Worm (Caenorhabditis elegans) whole organism, L4 larva: ENCODE measurements around the gene npr-17.

Experiments used
- F26F4.8 ChIP-seq: fragments of 200-800 bp; sonication (Bioruptor generic); conservative IDR thresholded peaks from 2 replicates; pipeline ENCODE4 v1.3.6; 2022; ENCODE audit warnings: missing genetic modification characterization, missing compliant biosample characterization
- T26A8.4 ChIP-seq: fragments of 200-800 bp; sonication (Bioruptor generic); IDR thresholded peaks from 2 replicates; pipeline ENCODE4 v1.3.6; 2022; ENCODE audit warnings: missing genetic modification characterization, missing compliant biosample characterization
- Y105C5A.15 ChIP-seq: fragments of 200-800 bp; sonication (Bioruptor generic); IDR thresholded peaks from 2 replicates; pipeline ENCODE4 v1.3.6; 2022; ENCODE audit warnings: missing genetic modification characterization, missing compliant biosample characterization
- Y75B8A.6 ChIP-seq: fragments of 200-800 bp; sonication (Bioruptor generic); IDR thresholded peaks from 2 replicates; pipeline ENCODE4 v1.3.6; 2022; ENCODE audit warnings: missing genetic modification reagents, missing genetic modification characterization, missing compliant biosample characterization
- ZK337.2 ChIP-seq: fragments of 200-800 bp; sonication (Bioruptor generic); IDR thresholded peaks from 2 replicates; pipeline ENCODE4 v1.3.6; 2022; ENCODE audit warnings: missing genetic modification reagents, missing genetic modification characterization, missing compliant biosample characterization
- aha-1 ChIP-seq: fragments of 150-350 bp; peaks from one replicate; lab custom pipeline; 2014; ENCODE audit warnings: missing biosample characterization, missing genetic modification characterization
- ama-1 ChIP-seq: fragments of 150-350 bp; optimal IDR thresholded peaks from 2 replicates; lab custom pipeline; 2014; ENCODE audit warnings: inconsistent platforms, mixed read lengths
- ceh-28 ChIP-seq: fragments of 150-350 bp; optimal IDR thresholded peaks from 2 replicates; lab custom pipeline; 2014; ENCODE audit warnings: missing biosample characterization, missing genetic modification reagents, missing genetic modification characterization
- ceh-62 ChIP-seq: sonication (generic microtip); optimal IDR thresholded peaks from 2 replicates; lab custom pipeline; 2017; ENCODE audit warnings: missing biosample characterization, missing genetic modification characterization
- ceh-82 ChIP-seq: sonication (generic microtip); optimal IDR thresholded peaks from 2 replicates; lab custom pipeline; 2017; ENCODE audit warnings: missing biosample characterization, missing genetic modification characterization
- cey-2 ChIP-seq: sonication (generic microtip); optimal IDR thresholded peaks from 3 replicates; lab custom pipeline; 2017; ENCODE audit warnings: missing genetic modification characterization, mild to moderate bottlenecking, missing compliant biosample characterization, antibody characterized with exemption, borderline replicate concordance; ENCODE audit not compliant: insufficient read depth
- ctbp-1 ChIP-seq: fragments of 200-800 bp; sonication (Bioruptor generic); IDR thresholded peaks from 2 replicates; pipeline ENCODE4 v1.3.6; 2022; ENCODE audit warnings: missing genetic modification reagents, missing genetic modification characterization, missing compliant biosample characterization
- daf-12 ChIP-seq: fragments of 150-350 bp; optimal IDR thresholded peaks from 2 replicates; lab custom pipeline; 2014; ENCODE audit warnings: missing biosample characterization, missing genetic modification reagents, missing genetic modification characterization
- daf-8 ChIP-seq: fragments of 200-800 bp; sonication (Bioruptor generic); IDR thresholded peaks from 2 replicates; pipeline ENCODE4 v1.3.6; 2022; ENCODE audit warnings: missing genetic modification characterization, missing compliant biosample characterization
- dmd-6 ChIP-seq: fragments of 200-800 bp; sonication (Bioruptor generic); IDR thresholded peaks from 2 replicates; pipeline ENCODE4 v1.3.6; 2022; ENCODE audit warnings: missing genetic modification reagents, missing genetic modification characterization, missing compliant biosample characterization
- dpl-1 ChIP-seq: fragments of 150-350 bp; optimal IDR thresholded peaks from 2 replicates; lab custom pipeline; 2014; ENCODE audit warnings: missing biosample characterization, missing genetic modification reagents, missing genetic modification characterization
- dve-1 ChIP-seq: sonication (generic microtip); optimal IDR thresholded peaks from 2 replicates; lab custom pipeline; 2017; ENCODE audit warnings: antibody characterized with exemption, mild to moderate bottlenecking, missing genetic modification characterization, missing compliant biosample characterization; ENCODE audit not compliant: insufficient read depth
- egl-27 ChIP-seq: sonication (generic microtip); optimal IDR thresholded peaks from 3 replicates; lab custom pipeline; 2017; ENCODE audit warnings: missing biosample characterization, missing genetic modification reagents, missing genetic modification characterization
- egl-43 ChIP-seq: fragments of 200-800 bp; sonication (Bioruptor generic); IDR thresholded peaks from 2 replicates; pipeline ENCODE4 v1.3.6; 2022; ENCODE audit warnings: missing genetic modification reagents, missing genetic modification characterization, missing compliant biosample characterization
- fkh-10 ChIP-seq: fragments of 150-350 bp; optimal IDR thresholded peaks from 2 replicates; lab custom pipeline; 2014; ENCODE audit warnings: missing biosample characterization, missing genetic modification reagents, missing genetic modification characterization
- fos-1 ChIP-seq: fragments of 150-350 bp; optimal IDR thresholded peaks from 2 replicates; lab custom pipeline; 2014; ENCODE audit warnings: missing biosample characterization, missing genetic modification characterization
- hif-1 ChIP-seq, 2 experiments: sonication (generic microtip); optimal IDR thresholded peaks; 2 replicates each; lab custom pipeline; 2016 to 2017; ENCODE audit warnings: missing compliant biosample characterization in 2 of 2, missing genetic modification characterization in 2 of 2, missing genetic modification reagents in 2 of 2, missing genotype in 2 of 2, mild to moderate bottlenecking in 1 of 2
- hmg-1.1 ChIP-seq: fragments of 200-800 bp; sonication (Bioruptor generic); IDR thresholded peaks from 2 replicates; pipeline ENCODE4 v1.3.6; 2022; ENCODE audit warnings: missing genetic modification reagents, missing genetic modification characterization, missing compliant biosample characterization
- lin-15B ChIP-seq: fragments of 150-350 bp; sonication (generic microtip); optimal IDR thresholded peaks from 3 replicates; lab custom pipeline; 2014; ENCODE audit warnings: missing biosample characterization, missing genetic modification characterization
- lin-39 ChIP-seq: fragments of 150-350 bp; optimal IDR thresholded peaks from 2 replicates; lab custom pipeline; 2014; ENCODE audit warnings: missing biosample characterization, missing genetic modification reagents, missing genetic modification characterization
- lsy-2 ChIP-seq, 2 experiments: fragments of 150-350 bp in 1 of 2; sonication (generic microtip) in 1 of 2; optimal IDR thresholded peaks; 2 replicates each; lab custom pipeline; 2014 to 2017; ENCODE audit warnings: missing biosample characterization in 2 of 2, missing genetic modification characterization in 2 of 2
- mes-2 ChIP-seq: sonication (generic microtip); optimal IDR thresholded peaks from 2 replicates; lab custom pipeline; 2016; ENCODE audit warnings: missing genotype, mild to moderate bottlenecking, missing genetic modification characterization, missing compliant biosample characterization; ENCODE audit not compliant: poor library complexity, severe bottlenecking
- nhr-25 ChIP-seq: sonication (generic microtip); optimal IDR thresholded peaks from 2 replicates; lab custom pipeline; 2017; ENCODE audit warnings: missing genetic modification characterization, mild to moderate bottlenecking, missing compliant biosample characterization, antibody characterized with exemption, moderate library complexity, borderline replicate concordance; ENCODE audit not compliant: insufficient read depth
- rbr-2 ChIP-seq: sonication (generic microtip); optimal IDR thresholded peaks from 2 replicates; lab custom pipeline; 2016; ENCODE audit warnings: missing genotype, missing genetic modification characterization, missing compliant biosample characterization
- skn-1 ChIP-seq: fragments of 150-350 bp; optimal IDR thresholded peaks from 2 replicates; lab custom pipeline; 2014; ENCODE audit warnings: missing biosample characterization, missing genetic modification characterization
- snpc-1.2 ChIP-seq: fragments of 200-800 bp; sonication (Bioruptor generic); IDR thresholded peaks from 2 replicates; pipeline ENCODE4 v1.3.6; 2022; ENCODE audit warnings: missing genetic modification reagents, missing genetic modification characterization, missing compliant biosample characterization
- spr-1 ChIP-seq: sonication (generic microtip); optimal IDR thresholded peaks from 2 replicates; lab custom pipeline; 2016; ENCODE audit warnings: mild to moderate bottlenecking, missing genetic modification characterization, missing compliant biosample characterization
- unc-39 ChIP-seq: sonication (generic microtip); optimal IDR thresholded peaks from 2 replicates; lab custom pipeline; 2017; ENCODE audit warnings: missing biosample characterization, missing genetic modification characterization
- unc-62 ChIP-seq, 3 experiments: fragments of 150-350 bp in 1 of 3; sonication (generic microtip); optimal IDR thresholded peaks in 2 of 3; peaks in 1 of 3; 1 replicate in 1 of 3; 2 replicates in 2 of 3; lab custom pipeline; 2014 to 2017; ENCODE audit warnings: missing biosample characterization in 3 of 3, missing genetic modification characterization in 3 of 3, missing genetic modification reagents in 3 of 3, missing genotype in 1 of 3
- zag-1 ChIP-seq: fragments of 150-350 bp; optimal IDR thresholded peaks from 2 replicates; lab custom pipeline; 2014; ENCODE audit warnings: missing biosample characterization, missing genetic modification characterization
- ztf-7 ChIP-seq: fragments of 150-350 bp; optimal IDR thresholded peaks from 2 replicates; lab custom pipeline; 2014; ENCODE audit warnings: missing biosample characterization, missing genetic modification characterization

npr-17 gene

DNA sequence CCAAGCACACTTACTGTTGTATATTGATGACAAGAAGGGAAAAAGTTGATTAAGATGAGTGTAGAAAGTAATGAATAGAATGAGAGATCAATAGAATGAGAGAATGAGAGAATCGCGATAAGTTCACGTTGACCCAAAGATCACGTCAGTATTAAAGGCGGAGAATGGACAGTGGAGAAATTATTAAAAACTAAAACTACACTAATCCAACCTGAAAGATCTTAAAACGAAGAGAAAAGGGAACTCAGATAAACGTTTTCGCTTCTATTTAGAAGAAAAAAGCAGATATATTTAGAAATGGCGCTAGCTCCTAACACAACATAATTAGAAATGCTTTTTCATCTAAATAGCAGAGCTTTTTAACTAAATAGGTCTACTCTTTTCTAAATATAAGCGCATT lies 43.0 kb downstream of the npr-17 start, which contains the start of gene let-754:
let-754 (minus strand) TSS at position 101 of the 400 bp plus-strand sequence.
- no peak for TF ChIP-seq hif-1 (tag; optimal IDR thresholded peaks at IDR 0.05; lab: Kevin White, UChicago)
- TF ChIP-seq lin-15B (tag; lab: Kevin White, UChicago), result no peak
- TF ChIP-seq dve-1, result no peak
- TF ChIP-seq Y105C5A.15 (GFP tag; lab: Robert Waterston, UW), result no peak
- no peak for TF ChIP-seq dmd-6 (GFP tag; lab: Robert Waterston, UW)
- no peak for TF ChIP-seq lsy-2 (tag; optimal IDR thresholded peaks at IDR 0.05; lab: Kevin White, UChicago)
- TF ChIP-seq ZK337.2 (GFP tag; lab: Robert Waterston, UW), result no peak
- TF ChIP-seq, all 104 proteins: peak for 0

DNA sequence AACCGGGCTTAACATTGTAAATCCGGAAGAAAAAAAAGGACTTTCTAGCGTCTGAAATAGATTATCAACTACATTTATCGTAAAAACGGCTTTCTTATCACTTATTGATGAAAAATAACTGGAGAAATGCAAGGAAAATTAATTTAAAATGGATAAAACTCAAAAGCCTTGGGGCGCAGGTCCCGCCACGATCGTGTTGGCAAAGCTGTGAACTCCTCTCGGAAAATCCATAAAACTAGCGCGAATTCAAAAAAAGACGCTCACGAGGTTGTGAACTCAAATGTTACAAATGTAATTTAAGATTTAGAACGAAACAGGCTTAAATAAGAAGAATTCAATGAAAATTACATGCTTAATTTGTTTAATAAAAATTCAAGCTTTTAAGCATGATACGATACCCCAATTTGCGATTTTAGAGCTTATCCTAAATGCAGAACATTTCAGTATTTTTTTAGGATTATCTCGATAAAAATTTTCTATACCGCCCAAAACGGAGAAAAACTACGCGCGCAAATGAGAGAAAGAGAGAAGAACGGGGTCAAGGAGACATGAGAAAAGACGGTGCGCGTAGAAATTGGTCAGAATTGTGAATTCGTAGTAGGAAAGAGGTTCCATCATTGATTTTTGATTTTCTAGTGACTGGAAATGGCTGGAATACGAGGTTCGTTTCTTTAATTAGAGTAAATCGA lies 44.0 kb downstream of the npr-17 start, which contains the start of gene C29E4.15:
C29E4.15 (plus strand) TSS at position 547 of the 689 bp plus-strand sequence.
- TF ChIP-seq dpl-1 (GFP tag; lab: Kevin White, UChicago), result peak; percentile 86
- TF ChIP-seq lsy-2 (tag; optimal IDR thresholded peaks at IDR 0.05; lab: Kevin White, UChicago), result peak in 1 of 2 experiments; percentile 76
- peak; percentile 37; the same call in 1 of the 2 replicates for TF ChIP-seq hmg-1.1 (GFP tag; lab: Robert Waterston, UW)
- no peak for TF ChIP-seq ceh-62
- TF ChIP-seq fkh-10 (GFP tag; lab: Kevin White, UChicago), result peak; percentile 19
- peak; percentile 69 for TF ChIP-seq mes-2 (tag; lab: Kevin White, UChicago)
- no peak for TF ChIP-seq rbr-2
- no peak for TF ChIP-seq F26F4.8 (GFP tag; lab: Robert Waterston, UW)
- no peak for TF ChIP-seq egl-43
- peak in 1 of 2 experiments; percentile 86 for TF ChIP-seq unc-62 (GFP tag; optimal IDR thresholded peaks at IDR 0.05 in 1 of 2; lab: Kevin White, UChicago)
- no peak for TF ChIP-seq unc-62 (tag; optimal IDR thresholded peaks at IDR 0.05; lab: Kevin White, UChicago)
- TF ChIP-seq unc-39, result no peak

- TF ChIP-seq daf-8 (GFP tag; lab: Robert Waterston, UW), result no peak
- TF ChIP-seq rbr-2, result no peak
- no peak for TF ChIP-seq Y75B8A.6
- TF ChIP-seq lin-39 (tag; lab: Kevin White, UChicago), result no peak
- TF ChIP-seq aha-1, result peak; percentile 92
- no peak for TF ChIP-seq ctbp-1 (GFP tag; lab: Robert Waterston, UW)
- TF ChIP-seq, all 104 proteins: peak for 1
Observed at ce11 chrIII:7950447-7950846, 45.8 kb downstream of the npr-17 start.

- TF ChIP-seq skn-1 (tag; lab: Kevin White, UChicago) (no peak), aha-1 (peak; percentile 75), ama-1 (lab: Kevin White, UChicago) (peak; percentile 1), zag-1 (tag; lab: Kevin White, UChicago) (no peak)
Observed at ce11 chrIII:7948802-7949201, 47.5 kb downstream of the npr-17 start, which contains the start of gene col-90. Gene col-90 (plus strand): TSS chrIII:7948838.

ce11 chrIII:7947677-7948076 lies 48.6 kb downstream of the npr-17 start:
- no peak for TF ChIP-seq ceh-28 (tag; lab: Kevin White, UChicago)
- TF ChIP-seq nhr-25, result no peak
- TF ChIP-seq fos-1 (tag; lab: Kevin White, UChicago), result no peak
- no peak for TF ChIP-seq aha-1
- TF ChIP-seq ceh-82 (tag; lab: Kevin White, UChicago), result no peak
- TF ChIP-seq spr-1 (tag; lab: Kevin White, UChicago), result no peak
- TF ChIP-seq ztf-7, result no peak
- no peak for TF ChIP-seq egl-27 (tag; lab: Kevin White, UChicago)
- no peak for TF ChIP-seq cey-2 (tag; lab: Kevin White, UChicago)
- TF ChIP-seq T26A8.4 (GFP tag; lab: Robert Waterston, UW), result no peak
- no peak for TF ChIP-seq egl-43
- TF ChIP-seq snpc-1.2 (GFP tag; lab: Robert Waterston, UW), result no peak
- no peak for TF ChIP-seq daf-12 (tag; lab: Kevin White, UChicago)
- TF ChIP-seq dpl-1 (GFP tag; lab: Kevin White, UChicago), result no peak
